Fruit fly (Drosophila melanogaster): ENCODE data around the gene CG18577.

DNA sequence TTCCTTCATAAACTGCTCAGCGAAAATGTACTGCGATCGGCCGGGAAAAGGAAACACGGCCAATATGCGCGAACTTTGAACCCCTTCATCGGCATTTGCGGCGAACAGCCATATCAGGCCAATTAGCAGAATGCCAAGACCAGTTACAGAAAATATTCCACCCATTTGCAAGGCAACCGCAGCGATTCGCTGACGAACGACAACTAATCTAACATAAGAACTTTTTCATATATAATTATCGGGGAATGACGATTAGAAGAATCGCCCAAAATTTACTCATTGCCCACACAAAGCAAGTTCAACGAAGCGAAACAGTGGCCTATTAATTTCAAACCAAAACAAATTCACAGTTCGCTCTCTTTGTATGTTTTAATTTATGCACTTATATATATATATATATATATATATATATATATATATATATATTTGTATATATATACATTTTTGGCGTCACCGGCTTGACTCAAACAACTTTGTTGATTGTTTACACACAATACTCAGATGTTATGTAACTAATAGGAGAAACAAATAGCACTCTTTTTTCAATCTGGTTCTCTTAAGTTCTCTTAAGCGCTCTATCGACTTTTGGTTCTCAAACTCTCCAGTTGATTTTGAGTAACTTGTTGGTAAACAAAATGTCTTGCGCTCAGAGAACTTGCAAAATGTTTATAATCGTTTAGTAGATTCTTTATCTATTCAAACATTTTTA lies 23.3 kb upstream of the CG18577 start, which contains the start of gene Ugt35A1:
- no peak for TF ChIP-seq psq (optimal IDR thresholded peaks at IDR 0.05)
- no peak for TF ChIP-seq Myc (optimal IDR thresholded peaks at IDR 0.05)
- no peak for TF ChIP-seq Sin3A (optimal IDR thresholded peaks at IDR 0.05)
- no peak for TF ChIP-seq ttk (optimal IDR thresholded peaks at IDR 0.05)
